Fruit fly (Drosophila melanogaster) whole organism, embryonic: Measurements from ENCODE around the gene Ir93a.
A peak's percentile ranks its signal among the peaks of the same experiment; 100 is the strongest.

Source experiments
- Asciz ChIP-seq: fragments of 200-800 bp; sonication (Bioruptor generic); optimal IDR thresholded peaks from 2 replicates; lab custom pipeline; 2017; ENCODE audit warnings: missing biosample characterization, mild to moderate bottlenecking, missing genetic modification characterization, missing genetic modification reagents
- B-H1 ChIP-seq: fragments of 200-800 bp; sonication (Bioruptor generic); IDR thresholded peaks from 3 replicates; pipeline ENCODE4 v1.3.6; 2022; ENCODE audit warnings: missing biosample characterization, missing genetic modification characterization
- Bgb ChIP-seq: fragments of 200-800 bp; sonication (Bioruptor generic); IDR thresholded peaks from 2 replicates; pipeline ENCODE4 v1.3.6; 2022; ENCODE audit warnings: missing biosample characterization, missing genetic modification characterization; ENCODE audit not compliant: partially characterized antibody
- Blimp-1 ChIP-seq: fragments of 200-800 bp; sonication (Bioruptor generic); optimal IDR thresholded peaks from 3 replicates; lab custom pipeline; 2018; ENCODE audit warnings: missing biosample characterization, missing genetic modification characterization, mild to moderate bottlenecking, moderate library complexity, missing genetic modification reagents
- CG10366 ChIP-seq: fragments of 200-800 bp; sonication (Bioruptor generic); IDR thresholded peaks from 2 replicates; pipeline ENCODE4 v1.3.6; 2022; ENCODE audit warnings: missing biosample characterization, missing genetic modification characterization
- CG11085 ChIP-seq: fragments of 200-800 bp; sonication (Bioruptor generic); IDR thresholded peaks from 2 replicates; pipeline ENCODE4 v1.3.6; 2022; ENCODE audit warnings: missing biosample characterization, missing genetic modification characterization
- CG12744 ChIP-seq: fragments of 200-800 bp; sonication (Bioruptor generic); optimal IDR thresholded peaks from 2 replicates; lab custom pipeline; 2016; ENCODE audit warnings: missing biosample characterization, missing genetic modification characterization
- CG15269 ChIP-seq: fragments of 200-800 bp; sonication (Bioruptor generic); optimal IDR thresholded peaks from 2 replicates; lab custom pipeline; 2018; ENCODE audit warnings: missing biosample characterization, mild to moderate bottlenecking, missing genetic modification characterization, moderate library complexity
- CG1602 ChIP-seq: fragments of 200-800 bp; sonication (Bioruptor generic); optimal IDR thresholded peaks from 3 replicates; lab custom pipeline; 2016; ENCODE audit warnings: missing biosample characterization, missing genetic modification characterization
- CG1603 ChIP-seq: fragments of 200-800 bp; sonication (Bioruptor generic); optimal IDR thresholded peaks from 2 replicates; lab custom pipeline; 2019; ENCODE audit warnings: missing biosample characterization, mild to moderate bottlenecking, missing genetic modification characterization, moderate library complexity
- CG2889 ChIP-seq: fragments of 200-800 bp; sonication (Bioruptor generic); IDR thresholded peaks from 3 replicates; pipeline ENCODE4 v1.3.6; 2022; ENCODE audit warnings: missing biosample characterization, missing genetic modification characterization
- CG30403 ChIP-seq: fragments of 200-800 bp; sonication (Bioruptor generic); optimal IDR thresholded peaks from 3 replicates; lab custom pipeline; 2016; ENCODE audit warnings: missing biosample characterization, missing genetic modification characterization
- CG32772 ChIP-seq: fragments of 200-800 bp; sonication (Bioruptor generic); IDR thresholded peaks from 2 replicates; pipeline ENCODE4 v1.3.6; 2022; ENCODE audit warnings: missing biosample characterization, missing genetic modification characterization
- CG6175 ChIP-seq: fragments of 200-800 bp; sonication (Bioruptor generic); IDR thresholded peaks from 3 replicates; pipeline ENCODE4 v1.3.6; 2022; ENCODE audit warnings: missing biosample characterization, missing genetic modification characterization
- CG6689 ChIP-seq: fragments of 200-800 bp; sonication (Bioruptor generic); IDR thresholded peaks from 2 replicates; pipeline ENCODE4 v1.3.6; 2022; ENCODE audit warnings: missing biosample characterization, missing genetic modification characterization
- CG6854 ChIP-seq: fragments of 200-800 bp; sonication (Bioruptor generic); optimal IDR thresholded peaks from 3 replicates; lab custom pipeline; 2017; ENCODE audit warnings: missing biosample characterization, mild to moderate bottlenecking, missing genetic modification characterization
- CG7271 ChIP-seq: fragments of 200-800 bp; sonication (Bioruptor generic); optimal IDR thresholded peaks from 2 replicates; lab custom pipeline; 2018; ENCODE audit warnings: missing biosample characterization, mild to moderate bottlenecking, missing genetic modification characterization, moderate library complexity
- CG7745 ChIP-seq: fragments of 200-800 bp; sonication (Bioruptor generic); optimal IDR thresholded peaks from 2 replicates; lab custom pipeline; 2018; ENCODE audit warnings: missing biosample characterization, mild to moderate bottlenecking, missing genetic modification characterization, moderate library complexity
- CG7839 ChIP-seq: fragments of 200-800 bp; sonication (Bioruptor generic); optimal IDR thresholded peaks from 3 replicates; lab custom pipeline; 2018; ENCODE audit warnings: missing biosample characterization, mild to moderate bottlenecking, missing genetic modification characterization, moderate library complexity
- CHES-1-like ChIP-seq: fragments of 200-800 bp; sonication (Bioruptor generic); optimal IDR thresholded peaks from 2 replicates; lab custom pipeline; 2016; ENCODE audit warnings: missing biosample characterization, missing genetic modification characterization
- Dad ChIP-seq: fragments of 200-800 bp; sonication (Bioruptor generic); optimal IDR thresholded peaks from 3 replicates; lab custom pipeline; 2016; ENCODE audit warnings: missing biosample characterization, missing genetic modification characterization
- E2f1 ChIP-seq: fragments of 200-800 bp; sonication (Bioruptor generic); IDR thresholded peaks from 2 replicates; pipeline ENCODE4 v1.3.6; 2022; ENCODE audit warnings: missing biosample characterization, missing genetic modification characterization
- Elba2 ChIP-seq: fragments of 200-800 bp; sonication (Bioruptor generic); optimal IDR thresholded peaks from 3 replicates; lab custom pipeline; 2016; ENCODE audit warnings: missing biosample characterization, missing genetic modification characterization
- Gsc ChIP-seq: fragments of 200-800 bp; sonication (Bioruptor generic); IDR thresholded peaks from 2 replicates; pipeline ENCODE4 v1.3.6; 2022; ENCODE audit warnings: missing biosample characterization, missing genetic modification characterization
- HHEX ChIP-seq: fragments of 200-800 bp; sonication (Bioruptor generic); optimal IDR thresholded peaks from 3 replicates; lab custom pipeline; 2017; ENCODE audit warnings: missing biosample characterization, mild to moderate bottlenecking, missing genetic modification characterization, missing genetic modification reagents
- HLH3B ChIP-seq: fragments of 200-800 bp; sonication (Bioruptor generic); IDR thresholded peaks from 2 replicates; pipeline ENCODE4 v1.3.6; 2022; ENCODE audit warnings: missing biosample characterization, missing genetic modification characterization
- HLH54F ChIP-seq: fragments of 200-800 bp; sonication (Bioruptor generic); optimal IDR thresholded peaks from 3 replicates; lab custom pipeline; 2016; ENCODE audit warnings: missing biosample characterization, missing genetic modification characterization
- Jarid2 ChIP-seq: fragments of 200-800 bp; sonication (Bioruptor generic); optimal IDR thresholded peaks from 3 replicates; lab custom pipeline; 2017; ENCODE audit warnings: mild to moderate bottlenecking, missing biosample characterization, missing genetic modification reagents, missing genetic modification characterization
- NFAT ChIP-seq: fragments of 200-800 bp; sonication (Bioruptor generic); IDR thresholded peaks from 2 replicates; pipeline ENCODE4 v1.3.6; 2022; ENCODE audit warnings: missing biosample characterization, missing genetic modification characterization
- Nf-YB ChIP-seq: fragments of 200-800 bp; sonication (Bioruptor generic); optimal IDR thresholded peaks from 3 replicates; lab custom pipeline; 2019; ENCODE audit warnings: missing biosample characterization, mild to moderate bottlenecking, missing genetic modification characterization, moderate library complexity
- Oaz ChIP-seq: fragments of 200-800 bp; sonication (Bioruptor generic); IDR thresholded peaks from 2 replicates; pipeline ENCODE4 v1.3.6; 2022; ENCODE audit warnings: missing biosample characterization, missing genetic modification characterization
- Ravus ChIP-seq: fragments of 200-800 bp; sonication (Bioruptor generic); IDR thresholded peaks from 2 replicates; pipeline ENCODE4 v1.3.6; 2022; ENCODE audit warnings: missing biosample characterization, missing genetic modification characterization
- Six4 ChIP-seq: fragments of 200-800 bp; sonication (Bioruptor generic); optimal IDR thresholded peaks from 2 replicates; lab custom pipeline; 2016; ENCODE audit warnings: missing biosample characterization, missing genetic modification characterization
- Tbp ChIP-seq: fragments of >200 bp; optimal IDR thresholded peaks from 2 replicates; lab custom pipeline; 2018; ENCODE audit warnings: missing biosample characterization, missing genetic modification characterization
- abd-A ChIP-seq: fragments of 200-800 bp; sonication (Bioruptor generic); optimal IDR thresholded peaks from 3 replicates; lab custom pipeline; 2019; ENCODE audit warnings: missing biosample characterization, mild to moderate bottlenecking, missing genetic modification characterization, moderate library complexity
- ac ChIP-seq: fragments of 200-800 bp; sonication (Bioruptor generic); optimal IDR thresholded peaks from 3 replicates; lab custom pipeline; 2017; ENCODE audit warnings: missing biosample characterization, mild to moderate bottlenecking, missing genetic modification characterization
- ap ChIP-seq: fragments of 200-800 bp; sonication (Bioruptor generic); IDR thresholded peaks from 2 replicates; pipeline ENCODE4 v1.3.6; 2022; ENCODE audit warnings: missing biosample characterization, missing genetic modification characterization
- dmrt99B ChIP-seq: fragments of 200-800 bp; sonication (Bioruptor generic); optimal IDR thresholded peaks from 2 replicates; lab custom pipeline; 2018; ENCODE audit warnings: missing biosample characterization, mild to moderate bottlenecking, missing genetic modification characterization, moderate library complexity
- fru ChIP-seq: fragments of >200 bp; optimal IDR thresholded peaks from 2 replicates; lab custom pipeline; 2017
- fu2 ChIP-seq: fragments of 200-800 bp; sonication (Bioruptor generic); optimal IDR thresholded peaks from 2 replicates; lab custom pipeline; 2016; ENCODE audit warnings: missing biosample characterization, missing genetic modification characterization
- jing ChIP-seq: fragments of 200-800 bp; sonication (Bioruptor generic); optimal IDR thresholded peaks from 2 replicates; lab custom pipeline; 2018; ENCODE audit warnings: missing biosample characterization, mild to moderate bottlenecking, missing genetic modification characterization
- knrl ChIP-seq: fragments of 200-800 bp; sonication (Bioruptor generic); IDR thresholded peaks from 3 replicates; pipeline ENCODE4 v1.3.6; 2022; ENCODE audit warnings: missing biosample characterization, missing genetic modification characterization; ENCODE audit not compliant: partially characterized antibody
- lab ChIP-seq: fragments of 200-800 bp; sonication (Bioruptor generic); optimal IDR thresholded peaks from 3 replicates; lab custom pipeline; 2017; ENCODE audit warnings: missing biosample characterization, missing genetic modification characterization, mild to moderate bottlenecking, moderate library complexity, missing genetic modification reagents
- org-1 ChIP-seq: fragments of 200-800 bp; sonication (Bioruptor generic); optimal IDR thresholded peaks from 2 replicates; lab custom pipeline; 2017; ENCODE audit warnings: missing biosample characterization, missing genetic modification characterization
- pros ChIP-seq: fragments of 200-800 bp; sonication (Bioruptor generic); optimal IDR thresholded peaks from 3 replicates; lab custom pipeline; 2019; ENCODE audit warnings: missing biosample characterization, mild to moderate bottlenecking, missing genetic modification characterization, moderate library complexity
- pum ChIP-seq: fragments of 200-800 bp; sonication (Bioruptor generic); optimal IDR thresholded peaks from 2 replicates; lab custom pipeline; 2016; ENCODE audit warnings: missing biosample characterization, missing genetic modification characterization
- ranshi ChIP-seq: fragments of 200-800 bp; sonication (Bioruptor generic); IDR thresholded peaks from 2 replicates; pipeline ENCODE4 v1.3.6; 2022; ENCODE audit warnings: missing biosample characterization, missing genetic modification characterization
- schlank ChIP-seq: fragments of 200-800 bp; sonication (Bioruptor generic); optimal IDR thresholded peaks from 2 replicates; lab custom pipeline; 2018; ENCODE audit warnings: missing biosample characterization, mild to moderate bottlenecking, missing genetic modification characterization
- tap ChIP-seq: fragments of 200-800 bp; optimal IDR thresholded peaks from 3 replicates; lab custom pipeline; 2019; ENCODE audit warnings: missing biosample characterization, mild to moderate bottlenecking, missing genetic modification characterization, moderate library complexity
- unpg ChIP-seq: fragments of 200-800 bp; sonication (Bioruptor generic); optimal IDR thresholded peaks from 3 replicates; lab custom pipeline; 2018; ENCODE audit warnings: missing biosample characterization, mild to moderate bottlenecking, missing genetic modification characterization, moderate library complexity
- usp ChIP-seq: fragments of >200 bp; optimal IDR thresholded peaks from 2 replicates; lab custom pipeline; 2017; ENCODE audit warnings: missing biosample characterization, missing genetic modification characterization

Ir93a gene

dm6 chr3R:20829416-20830131 lies 30.2 kb downstream of the Ir93a start (continued):
- TF ChIP-seq CG6175 (GFP tag; lab: Robert Waterston, UW) (0 out of 3 replicates have a peak, but pooled peaks have one; percentile 41), ranshi (GFP tag; lab: Robert Waterston, UW) (peak; percentile 5; the same call in 1 of the 2 replicates), CG2889 (GFP tag; lab: Robert Waterston, UW) (no peak), CG15269 (tag; lab: Kevin White, UChicago) (peak; percentile 53), Ravus (GFP tag; lab: Robert Waterston, UW) (no peak), CG7839 (tag; lab: Kevin White, UChicago) (peak; percentile 58), CG1602 (GFP tag; lab: Kevin White, UChicago) (peak; percentile 29), org-1 (GFP tag; lab: Kevin White, UChicago) (no peak), ap (no peak), Nf-YB (GFP tag; lab: Kevin White, UChicago) (no peak), CG12744 (GFP tag; lab: Kevin White, UChicago) (no peak), CG6854 (no peak), schlank (no peak), CG32772 (GFP tag; lab: Robert Waterston, UW) (no peak), Elba2 (GFP tag; lab: Kevin White, UChicago) (no peak), Bgb (GFP tag; lab: Robert Waterston, UW) (peak; percentile 59; the same call in 1 of the 2 replicates), pum (no peak), fru (lab: Kevin White, UChicago) (no peak), Asciz (GFP tag; lab: Kevin White, UChicago) (no peak), usp (GFP tag; lab: Kevin White, UChicago) (no peak), tap (tag; lab: Kevin White, UChicago) (no peak), E2f1 (GFP tag; lab: Robert Waterston, UW) (no peak), Blimp-1 (GFP tag; lab: Kevin White, UChicago) (no peak), HLH3B (GFP tag; lab: Robert Waterston, UW) (no peak), Six4 (GFP tag; lab: Kevin White, UChicago) (no peak), CG11085 (GFP tag; lab: Robert Waterston, UW) (no peak), dmrt99B (tag; lab: Kevin White, UChicago) (peak; percentile 24), CG30403 (GFP tag; lab: Kevin White, UChicago) (peak; percentile 49), ac (GFP tag; lab: Kevin White, UChicago) (no peak), CG1603 (tag; lab: Kevin White, UChicago) (peak; percentile 13), lab (GFP tag; lab: Kevin White, UChicago) (peak; percentile 43), CG7271 (no peak), unpg (no peak), NFAT (peak; percentile 68), B-H1 (GFP tag; lab: Robert Waterston, UW) (no peak), pros (GFP tag; lab: Kevin White, UChicago) (peak; percentile 24), Tbp (GFP tag; lab: Kevin White, UChicago) (no peak), Gsc (GFP tag; lab: Robert Waterston, UW) (no peak), CG10366 (GFP tag; lab: Robert Waterston, UW) (no peak), knrl (GFP tag; lab: Robert Waterston, UW) (no peak), CG7745 (tag; lab: Kevin White, UChicago) (no peak), CG6689 (GFP tag; lab: Robert Waterston, UW) (peak; percentile 32; the same call in 1 of the 2 replicates), Jarid2 (GFP tag; lab: Kevin White, UChicago) (no peak), fu2 (GFP tag; lab: Kevin White, UChicago) (no peak), jing (GFP tag; lab: Kevin White, UChicago) (no peak), Dad (GFP tag; lab: Kevin White, UChicago) (no peak), CHES-1-like (GFP tag; lab: Kevin White, UChicago) (no peak), HHEX (no peak), HLH54F (no peak), abd-A (no peak), Oaz (GFP tag; lab: Robert Waterston, UW) (no peak)
